Worm (Caenorhabditis elegans): ENCODE data around the gene T07G12.5.

ce11 chrIV:10593570-10593969 lies 48.6 kb upstream of the T07G12.5 start, which contains the start of gene C43F9.7:
- no peak for TF ChIP-seq nhr-12 (tag; optimal IDR thresholded peaks at IDR 0.05)
- no peak for TF ChIP-seq nhr-11 (tag; optimal IDR thresholded peaks at IDR 0.05)

All from whole organism, L3 larva.